Fruit fly (Drosophila melanogaster) whole organism, adult: ENCODE measurements around the gene CG5614.

Experiments used
- CG14711 ChIP-seq: fragments of 200-800 bp; sonication (Bioruptor generic); optimal IDR thresholded peaks from 2 replicates; lab custom pipeline; 2018; ENCODE audit warnings: missing biosample characterization, mild to moderate bottlenecking, missing genetic modification characterization, moderate library complexity
- CG1620 ChIP-seq: fragments of 200-800 bp; sonication (Bioruptor generic); optimal IDR thresholded peaks from 2 replicates; lab custom pipeline; 2016; ENCODE audit warnings: missing biosample characterization, missing genetic modification characterization
- Clk ChIP-seq: fragments of 200-800 bp; sonication (Bioruptor generic); optimal IDR thresholded peaks from 2 replicates; lab custom pipeline; 2017; ENCODE audit warnings: missing biosample characterization, missing genetic modification characterization
- cic ChIP-seq: fragments of 200-800 bp; sonication (Bioruptor generic); optimal IDR thresholded peaks from 2 replicates; lab custom pipeline; 2017; ENCODE audit warnings: missing biosample characterization, mild to moderate bottlenecking, missing genetic modification characterization, moderate library complexity
- cnc ChIP-seq, 2 experiments: fragments of >200 bp; optimal IDR thresholded peaks; 2 replicates each; lab custom pipeline; 2017

- TF ChIP-seq CG1620 (GFP tag; lab: Kevin White, UChicago), result no peak
- no peak for TF ChIP-seq cic (GFP tag; lab: Kevin White, UChicago)
- no peak for TF ChIP-seq cnc (optimal IDR thresholded peaks at IDR 0.05; lab: Kevin White, UChicago)
- no peak for TF ChIP-seq Clk (GFP tag; lab: Kevin White, UChicago)
- no peak for TF ChIP-seq CG14711 (tag; lab: Kevin White, UChicago)
Measured at dm6 chr3R:15804678-15805077, 25.1 kb downstream of the CG5614 start.
